Fruit fly (Drosophila melanogaster) whole organism, embryonic: Measurements from ENCODE around the gene Syt1.

Experiments used
- B-H2 ChIP-seq: fragments of 200-800 bp; sonication (Bioruptor generic); optimal IDR thresholded peaks from 2 replicates; lab custom pipeline; 2018; ENCODE audit warnings: missing biosample characterization, mild to moderate bottlenecking, missing genetic modification characterization
- CG10147 ChIP-seq: fragments of 200-800 bp; sonication (Bioruptor generic); optimal IDR thresholded peaks from 2 replicates; lab custom pipeline; 2019; ENCODE audit warnings: missing biosample characterization, mild to moderate bottlenecking, missing genetic modification characterization, moderate library complexity
- CG10543 ChIP-seq: fragments of 200-800 bp; sonication (Bioruptor generic); optimal IDR thresholded peaks from 3 replicates; lab custom pipeline; 2017; ENCODE audit warnings: missing biosample characterization, mild to moderate bottlenecking, missing genetic modification characterization, moderate library complexity
- CG10654 ChIP-seq: fragments of 200-800 bp; sonication (Bioruptor generic); optimal IDR thresholded peaks from 2 replicates; lab custom pipeline; 2016; ENCODE audit warnings: missing biosample characterization, missing genetic modification characterization
- CG15011 ChIP-seq: fragments of 200-800 bp; sonication (Bioruptor generic); optimal IDR thresholded peaks from 3 replicates; lab custom pipeline; 2018; ENCODE audit warnings: missing biosample characterization, mild to moderate bottlenecking, missing genetic modification characterization
- CG17802 ChIP-seq: fragments of 200-800 bp; sonication (Bioruptor generic); optimal IDR thresholded peaks from 2 replicates; lab custom pipeline; 2018; ENCODE audit warnings: missing biosample characterization, mild to moderate bottlenecking, missing genetic modification characterization, moderate library complexity
- CG2120 ChIP-seq: fragments of 200-800 bp; sonication (Bioruptor generic); optimal IDR thresholded peaks from 3 replicates; lab custom pipeline; 2016; ENCODE audit warnings: missing biosample characterization, missing genetic modification characterization
- CG30403 ChIP-seq: fragments of 200-800 bp; sonication (Bioruptor generic); optimal IDR thresholded peaks from 3 replicates; lab custom pipeline; 2016; ENCODE audit warnings: missing biosample characterization, missing genetic modification characterization
- CG31441 ChIP-seq: fragments of 200-800 bp; sonication (Bioruptor generic); IDR thresholded peaks from 2 replicates; pipeline ENCODE4 v1.3.6; 2022; ENCODE audit warnings: missing biosample characterization, missing genetic modification characterization
- CG4404 ChIP-seq: fragments of 200-800 bp; sonication (Bioruptor generic); IDR thresholded peaks from 2 replicates; pipeline ENCODE4 v1.3.6; 2022; ENCODE audit warnings: missing biosample characterization, missing genetic modification characterization
- CG6854 ChIP-seq: fragments of 200-800 bp; sonication (Bioruptor generic); optimal IDR thresholded peaks from 3 replicates; lab custom pipeline; 2017; ENCODE audit warnings: missing biosample characterization, mild to moderate bottlenecking, missing genetic modification characterization
- CG7271 ChIP-seq: fragments of 200-800 bp; sonication (Bioruptor generic); optimal IDR thresholded peaks from 2 replicates; lab custom pipeline; 2018; ENCODE audit warnings: missing biosample characterization, mild to moderate bottlenecking, missing genetic modification characterization, moderate library complexity
- CG7928 ChIP-seq: fragments of 200-800 bp; sonication (Bioruptor generic); optimal IDR thresholded peaks from 2 replicates; lab custom pipeline; 2017; ENCODE audit warnings: missing biosample characterization, mild to moderate bottlenecking, missing genetic modification characterization
- CG7987 ChIP-seq: fragments of 200-800 bp; sonication (Bioruptor generic); optimal IDR thresholded peaks from 2 replicates; lab custom pipeline; 2018; ENCODE audit warnings: missing biosample characterization, mild to moderate bottlenecking, missing genetic modification characterization, moderate library complexity
- CG8388 ChIP-seq: fragments of 200-800 bp; sonication (Bioruptor generic); optimal IDR thresholded peaks from 2 replicates; lab custom pipeline; 2019; ENCODE audit warnings: missing biosample characterization, mild to moderate bottlenecking, missing genetic modification characterization, moderate library complexity
- CG8765 ChIP-seq: fragments of 200-800 bp; sonication (Bioruptor generic); IDR thresholded peaks from 2 replicates; pipeline ENCODE4 v1.3.6; 2022; ENCODE audit warnings: missing biosample characterization, missing genetic modification characterization
- CG8924 ChIP-seq: fragments of 200-800 bp; optimal IDR thresholded peaks from 3 replicates; lab custom pipeline; 2019; ENCODE audit warnings: missing biosample characterization, mild to moderate bottlenecking, missing genetic modification characterization, moderate library complexity
- CG9437 ChIP-seq: fragments of 200-800 bp; sonication (Bioruptor generic); optimal IDR thresholded peaks from 2 replicates; lab custom pipeline; 2018; ENCODE audit warnings: missing biosample characterization, mild to moderate bottlenecking, missing genetic modification characterization
- Dp ChIP-seq: fragments of 200-800 bp; sonication (Bioruptor generic); optimal IDR thresholded peaks from 2 replicates; lab custom pipeline; 2018; ENCODE audit warnings: missing biosample characterization, mild to moderate bottlenecking, missing genetic modification characterization, moderate library complexity
- E2f2 ChIP-seq: fragments of 200-800 bp; sonication (Bioruptor generic); IDR thresholded peaks from 2 replicates; pipeline ENCODE4 v1.3.6; 2022; ENCODE audit warnings: missing biosample characterization, missing genetic modification characterization
- Hmx ChIP-seq: fragments of 200-800 bp; sonication (Bioruptor generic); optimal IDR thresholded peaks from 2 replicates; lab custom pipeline; 2016; ENCODE audit warnings: missing biosample characterization, missing genetic modification characterization
- MESR4 ChIP-seq: fragments of 200-800 bp; sonication (Bioruptor generic); optimal IDR thresholded peaks from 2 replicates; lab custom pipeline; 2018; ENCODE audit warnings: missing biosample characterization, mild to moderate bottlenecking, missing genetic modification characterization, moderate library complexity
- Max ChIP-seq: fragments of 200-800 bp; sonication (Bioruptor generic); optimal IDR thresholded peaks from 2 replicates; lab custom pipeline; 2016; ENCODE audit warnings: missing biosample characterization, mild to moderate bottlenecking, missing genetic modification characterization
- NFAT ChIP-seq: fragments of 200-800 bp; sonication (Bioruptor generic); IDR thresholded peaks from 2 replicates; pipeline ENCODE4 v1.3.6; 2022; ENCODE audit warnings: missing biosample characterization, missing genetic modification characterization
- Nf-YA ChIP-seq: fragments of 200-800 bp; sonication (Bioruptor generic); IDR thresholded peaks from 2 replicates; pipeline ENCODE4 v1.3.6; 2022; ENCODE audit warnings: missing biosample characterization, missing genetic modification characterization
- Poxn ChIP-seq: fragments of 200-800 bp; sonication (Bioruptor generic); IDR thresholded peaks from 2 replicates; pipeline ENCODE4 v1.3.6; 2022; ENCODE audit warnings: missing biosample characterization, missing genetic modification characterization
- Scr ChIP-seq: fragments of 200-800 bp; sonication (Bioruptor generic); IDR thresholded peaks from 2 replicates; pipeline ENCODE4 v1.3.6; 2022; ENCODE audit warnings: missing biosample characterization, missing genetic modification characterization; ENCODE audit not compliant: partially characterized antibody
- Sox102F ChIP-seq: fragments of 200-800 bp; sonication (Bioruptor generic); optimal IDR thresholded peaks from 2 replicates; lab custom pipeline; 2018; ENCODE audit warnings: missing biosample characterization, mild to moderate bottlenecking, missing genetic modification characterization, moderate library complexity
- Xbp1 ChIP-seq: fragments of 200-800 bp; sonication (Bioruptor generic); optimal IDR thresholded peaks from 3 replicates; lab custom pipeline; 2016; ENCODE audit warnings: missing biosample characterization, mild to moderate bottlenecking, missing genetic modification characterization
- amos ChIP-seq: fragments of 200-800 bp; sonication (Bioruptor generic); IDR thresholded peaks from 2 replicates; pipeline ENCODE4 v1.3.6; 2022; ENCODE audit warnings: missing biosample characterization, missing genetic modification characterization; ENCODE audit not compliant: partially characterized antibody
- cas ChIP-seq: fragments of 200-800 bp; sonication (Bioruptor generic); IDR thresholded peaks from 2 replicates; pipeline ENCODE4 v1.3.6; 2022; ENCODE audit warnings: missing biosample characterization, missing genetic modification characterization
- cato ChIP-seq: fragments of 200-800 bp; sonication (Bioruptor generic); optimal IDR thresholded peaks from 2 replicates; lab custom pipeline; 2016; ENCODE audit warnings: missing biosample characterization, missing genetic modification characterization, borderline replicate concordance
- fd102C ChIP-seq: fragments of 200-800 bp; sonication (Bioruptor generic); optimal IDR thresholded peaks from 2 replicates; lab custom pipeline; 2018; ENCODE audit warnings: missing biosample characterization, mild to moderate bottlenecking, missing genetic modification characterization, moderate library complexity
- ftz-f1 ChIP-seq: fragments of 200-800 bp; sonication (Bioruptor generic); optimal IDR thresholded peaks from 2 replicates; lab custom pipeline; 2016; ENCODE audit warnings: missing biosample characterization, missing genetic modification characterization
- gcm ChIP-seq: fragments of 200-800 bp; sonication (Bioruptor generic); optimal IDR thresholded peaks from 2 replicates; lab custom pipeline; 2019; ENCODE audit warnings: missing biosample characterization, mild to moderate bottlenecking, missing genetic modification characterization, moderate library complexity
- gfzf ChIP-seq: fragments of 200-800 bp; sonication (Bioruptor generic); optimal IDR thresholded peaks from 2 replicates; lab custom pipeline; 2016; ENCODE audit warnings: missing biosample characterization, mild to moderate bottlenecking, missing genetic modification characterization, moderate library complexity
- h ChIP-seq: fragments of >200 bp; optimal IDR thresholded peaks from 2 replicates; lab custom pipeline; 2017
- ham ChIP-seq: fragments of 200-800 bp; sonication (Bioruptor generic); IDR thresholded peaks from 2 replicates; pipeline ENCODE4 v1.3.6; 2022; ENCODE audit warnings: missing biosample characterization, missing genetic modification characterization
- jing ChIP-seq: fragments of 200-800 bp; sonication (Bioruptor generic); optimal IDR thresholded peaks from 2 replicates; lab custom pipeline; 2018; ENCODE audit warnings: missing biosample characterization, mild to moderate bottlenecking, missing genetic modification characterization
- knrl ChIP-seq: fragments of 200-800 bp; sonication (Bioruptor generic); IDR thresholded peaks from 3 replicates; pipeline ENCODE4 v1.3.6; 2022; ENCODE audit warnings: missing biosample characterization, missing genetic modification characterization; ENCODE audit not compliant: partially characterized antibody
- pros ChIP-seq: fragments of 200-800 bp; sonication (Bioruptor generic); optimal IDR thresholded peaks from 3 replicates; lab custom pipeline; 2019; ENCODE audit warnings: missing biosample characterization, mild to moderate bottlenecking, missing genetic modification characterization, moderate library complexity
- rib ChIP-seq: fragments of 200-800 bp; sonication (Bioruptor generic); IDR thresholded peaks from 2 replicates; pipeline ENCODE4 v1.3.6; 2022; ENCODE audit warnings: missing biosample characterization, missing genetic modification characterization
- salm ChIP-seq: fragments of 200-800 bp; sonication (Bioruptor generic); optimal IDR thresholded peaks from 2 replicates; lab custom pipeline; 2018; ENCODE audit warnings: missing biosample characterization, mild to moderate bottlenecking, missing genetic modification characterization
- scrt ChIP-seq: fragments of 200-800 bp; sonication (Bioruptor generic); optimal IDR thresholded peaks from 2 replicates; lab custom pipeline; 2018; ENCODE audit warnings: missing biosample characterization, mild to moderate bottlenecking, missing genetic modification characterization, moderate library complexity
- sna ChIP-seq: fragments of 200-800 bp; sonication (Bioruptor generic); IDR thresholded peaks from 2 replicates; pipeline ENCODE4 v1.3.6; 2022; ENCODE audit warnings: missing biosample characterization, missing genetic modification characterization; ENCODE audit not compliant: partially characterized antibody
- sr ChIP-seq: fragments of 200-800 bp; sonication (Bioruptor generic); IDR thresholded peaks from 3 replicates; pipeline ENCODE4 v1.3.6; 2022; ENCODE audit warnings: missing biosample characterization, missing genetic modification characterization
- stc ChIP-seq: fragments of 200-800 bp; sonication (Bioruptor generic); IDR thresholded peaks from 2 replicates; pipeline ENCODE4 v1.3.6; 2022; ENCODE audit warnings: missing biosample characterization, missing genetic modification characterization
- tio ChIP-seq: fragments of 200-800 bp; sonication (Bioruptor generic); optimal IDR thresholded peaks from 2 replicates; lab custom pipeline; 2017; ENCODE audit warnings: missing biosample characterization, missing genetic modification characterization, inconsistent platforms
- trem ChIP-seq: fragments of 200-800 bp; optimal IDR thresholded peaks from 3 replicates; lab custom pipeline; 2019; ENCODE audit warnings: missing biosample characterization, mild to moderate bottlenecking, missing genetic modification characterization, moderate library complexity
- zfh1 ChIP-seq: fragments of 200-800 bp; sonication (Bioruptor generic); IDR thresholded peaks from 3 replicates; pipeline ENCODE4 v1.3.6; 2022; ENCODE audit warnings: missing biosample characterization, missing genetic modification characterization

Syt1 gene

dm6 chr2L:2769476-2770185 lies 30.1 kb downstream of the Syt1 start, which contains the start of the genes colt and HINT1 (continued):
- TF ChIP-seq CG7928 (GFP tag; lab: Kevin White, UChicago) (no peak), CG31441 (GFP tag; lab: Robert Waterston, UW) (peak; percentile 34; the same call in 1 of the 2 replicates), sr (GFP tag; lab: Robert Waterston, UW) (no peak), amos (peak; percentile 53), E2f2 (GFP tag; lab: Robert Waterston, UW) (no peak; the same call in 1 of the 2 replicates), stc (no peak), salm (peak; percentile 17), CG8765 (GFP tag; lab: Robert Waterston, UW) (no peak), ham (GFP tag; lab: Robert Waterston, UW) (no peak), CG9437 (GFP tag; lab: Kevin White, UChicago) (peak; percentile 31), CG15011 (GFP tag; lab: Kevin White, UChicago) (no peak), CG10543 (GFP tag; lab: Kevin White, UChicago) (peak; percentile 0), Max (GFP tag; lab: Kevin White, UChicago) (peak; percentile 8), Nf-YA (GFP tag; lab: Robert Waterston, UW) (no peak), CG30403 (GFP tag; lab: Kevin White, UChicago) (no peak), jing (GFP tag; lab: Kevin White, UChicago) (no peak), CG10147 (GFP tag; lab: Kevin White, UChicago) (peak; percentile 1), ftz-f1 (GFP tag; lab: Kevin White, UChicago) (no peak), h (lab: Kevin White, UChicago) (no peak), cato (GFP tag; lab: Kevin White, UChicago) (no peak), gcm (GFP tag; lab: Kevin White, UChicago) (no peak), scrt (GFP tag; lab: Kevin White, UChicago) (peak; percentile 19), sna (GFP tag; lab: Robert Waterston, UW) (no peak), CG2120 (peak; percentile 31), CG8388 (GFP tag; lab: Kevin White, UChicago) (no peak), pros (GFP tag; lab: Kevin White, UChicago) (no peak), CG10654 (GFP tag; lab: Kevin White, UChicago) (no peak), zfh1 (GFP tag; lab: Robert Waterston, UW) (no peak), Dp (GFP tag; lab: Kevin White, UChicago) (peak; percentile 41), Sox102F (GFP tag; lab: Kevin White, UChicago) (no peak), Poxn (GFP tag; lab: Robert Waterston, UW) (no peak), Xbp1 (GFP tag; lab: Kevin White, UChicago) (peak; percentile 22), gfzf (GFP tag; lab: Kevin White, UChicago) (peak; percentile 91), CG7271 (tag; lab: Kevin White, UChicago) (no peak), NFAT (GFP tag; lab: Robert Waterston, UW) (peak; percentile 51; the same call in 1 of the 2 replicates), cas (GFP tag; lab: Robert Waterston, UW) (no peak), rib (no peak), CG6854 (GFP tag; lab: Kevin White, UChicago) (no peak), fd102C (GFP tag; lab: Kevin White, UChicago) (no peak), Scr (GFP tag; lab: Robert Waterston, UW) (peak; percentile 49), knrl (GFP tag; lab: Robert Waterston, UW) (peak; percentile 36; the same call in 1 of the 3 replicates), CG8924 (tag; lab: Kevin White, UChicago) (peak; percentile 75), B-H2 (GFP tag; lab: Kevin White, UChicago) (no peak), CG17802 (tag; lab: Kevin White, UChicago) (no peak), tio (no peak), CG7987 (no peak), trem (peak; percentile 99), Hmx (GFP tag; lab: Kevin White, UChicago) (no peak), CG4404 (GFP tag; lab: Robert Waterston, UW) (no peak), MESR4 (GFP tag; lab: Kevin White, UChicago) (peak; percentile 96)
